Worm (Caenorhabditis elegans) whole organism, L4 larva: Measurements from ENCODE around the gene clec-26.

ENCODE experiments used
- F10B5.3 ChIP-seq: sonication (generic microtip); optimal IDR thresholded peaks from 2 replicates; lab custom pipeline; 2016; ENCODE audit warnings: mild to moderate bottlenecking, missing genetic modification characterization, missing compliant biosample characterization
- T26A8.4 ChIP-seq: fragments of 200-800 bp; sonication (Bioruptor generic); IDR thresholded peaks from 2 replicates; pipeline ENCODE4 v1.3.6; 2022; ENCODE audit warnings: missing genetic modification characterization, missing compliant biosample characterization
- attf-4 ChIP-seq: sonication (generic microtip); optimal IDR thresholded peaks from 3 replicates; lab custom pipeline; 2017; ENCODE audit warnings: missing biosample characterization, missing genetic modification characterization
- dve-1 ChIP-seq: sonication (generic microtip); optimal IDR thresholded peaks from 2 replicates; lab custom pipeline; 2017; ENCODE audit warnings: antibody characterized with exemption, mild to moderate bottlenecking, missing genetic modification characterization, missing compliant biosample characterization; ENCODE audit not compliant: insufficient read depth
- hlh-11 ChIP-seq: fragments of 200-800 bp; sonication (Bioruptor generic); optimal IDR thresholded peaks from 2 replicates; lab custom pipeline; 2018; ENCODE audit warnings: mild to moderate bottlenecking, missing genetic modification characterization, missing compliant biosample characterization
- nhr-11 ChIP-seq: fragments of 150-350 bp; optimal IDR thresholded peaks from 2 replicates; lab custom pipeline; 2014; ENCODE audit warnings: missing biosample characterization, missing genetic modification characterization
- nhr-28 ChIP-seq: fragments of 150-350 bp; optimal IDR thresholded peaks from 2 replicates; lab custom pipeline; 2014; ENCODE audit warnings: missing biosample characterization, missing genetic modification characterization
- unc-130 ChIP-seq: sonication (generic microtip); optimal IDR thresholded peaks from 2 replicates; lab custom pipeline; 2016; ENCODE audit warnings: missing genetic modification reagents, missing genetic modification characterization, missing compliant biosample characterization

DNA sequence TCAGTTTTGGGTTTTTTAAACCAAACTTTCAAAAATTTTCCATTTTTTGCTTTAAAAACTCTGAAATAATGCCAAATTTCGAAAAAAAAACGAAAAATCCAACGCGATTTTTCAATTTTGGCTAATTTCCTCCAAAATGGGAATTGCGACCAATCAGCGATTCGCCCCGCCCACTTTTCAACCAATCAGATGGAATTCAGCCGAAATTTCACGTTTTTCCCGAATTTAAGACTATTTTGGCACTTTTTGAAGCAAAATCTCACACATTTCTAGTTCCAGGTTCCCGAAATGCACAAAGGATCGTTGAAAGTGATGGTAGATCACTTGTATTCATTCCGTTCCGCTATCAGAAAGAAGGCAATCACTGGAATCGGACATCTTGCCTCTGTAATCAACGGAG is 43.6 kb upstream of the clec-26 start:
- TF ChIP-seq hlh-11, result no peak
- TF ChIP-seq dve-1, result no peak
- TF ChIP-seq F10B5.3, result no peak
- no peak for TF ChIP-seq nhr-28 (tag; lab: Kevin White, UChicago)
- TF ChIP-seq T26A8.4 (GFP tag; lab: Robert Waterston, UW), result no peak
- no peak for TF ChIP-seq nhr-11 (tag; lab: Kevin White, UChicago)
- no peak for TF ChIP-seq unc-130 (GFP tag; lab: Kevin White, UChicago)
- TF ChIP-seq attf-4, result no peak
